Worm (Caenorhabditis elegans): ENCODE measurements around the gene usp-33.

DNA sequence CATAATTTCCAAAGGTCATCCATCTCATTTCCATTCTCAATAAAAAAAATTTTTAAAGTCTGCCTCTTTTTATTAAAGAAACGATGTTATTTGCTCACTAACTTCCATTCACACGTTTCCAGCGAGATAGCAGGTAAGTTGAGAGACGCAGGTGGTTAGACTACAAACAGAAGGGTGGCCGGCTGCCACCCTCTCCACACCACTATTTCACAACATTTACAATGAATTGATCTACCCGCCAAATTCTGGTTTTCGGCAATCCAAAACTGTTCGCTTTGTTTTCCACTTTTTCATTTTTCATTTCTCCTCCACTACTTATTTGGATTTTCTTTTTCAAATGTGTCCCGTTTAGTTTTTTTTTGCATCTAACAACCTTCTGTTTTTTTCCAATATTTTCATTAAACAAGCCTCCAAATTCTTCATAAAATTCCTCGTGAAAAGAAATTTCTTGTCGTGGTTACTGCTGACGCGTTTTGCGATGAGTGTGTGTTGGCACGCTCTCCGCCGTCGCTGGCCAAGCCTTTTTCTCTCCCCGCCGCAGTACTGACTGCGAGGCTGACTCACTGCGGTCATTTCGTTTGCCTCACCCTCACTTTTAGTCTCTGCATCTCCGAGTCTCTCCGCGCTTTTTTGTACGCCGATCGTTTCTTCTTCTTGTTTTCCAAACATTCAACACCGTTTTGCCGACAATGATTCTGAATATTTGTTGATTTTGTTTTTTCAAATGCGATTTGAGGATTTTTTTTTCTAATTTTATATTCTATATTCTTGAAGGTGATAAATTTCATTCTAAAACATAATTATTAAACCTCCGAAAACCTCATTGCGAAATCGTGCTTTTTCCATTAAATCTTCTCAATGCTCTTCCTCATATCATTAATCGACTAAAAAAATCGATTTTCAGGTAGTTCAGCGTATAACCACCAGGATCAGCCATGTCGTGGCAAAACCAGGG is 22.9 kb upstream of the usp-33 start, which contains the start of gene dyn-1:
- TF ChIP-seq ama-1 (optimal IDR thresholded peaks at IDR 0.05) (no peak), egl-27 (tag; optimal IDR thresholded peaks at IDR 0.05) (peak; percentile 54), lin-13 (GFP tag; optimal IDR thresholded peaks at IDR 0.05) (peak; percentile 61), mdl-1 (tag; optimal IDR thresholded peaks at IDR 0.05) (peak; percentile 28 to 29), nhr-12 (tag; optimal IDR thresholded peaks at IDR 0.05) (no peak), blmp-1 (tag; optimal IDR thresholded peaks at IDR 0.05; ENCODE audit: insufficient read depth) (peak; percentile 48), nhr-6 (tag; optimal IDR thresholded peaks at IDR 0.05) (no peak), unc-55 (GFP tag; optimal IDR thresholded peaks at IDR 0.05) (peak; percentile 39), ztf-11 (tag; optimal IDR thresholded peaks at IDR 0.05) (no peak)
